Worm (Caenorhabditis elegans): ENCODE results near the gene W04E12.9.

Gene W04E12.9

DNA sequence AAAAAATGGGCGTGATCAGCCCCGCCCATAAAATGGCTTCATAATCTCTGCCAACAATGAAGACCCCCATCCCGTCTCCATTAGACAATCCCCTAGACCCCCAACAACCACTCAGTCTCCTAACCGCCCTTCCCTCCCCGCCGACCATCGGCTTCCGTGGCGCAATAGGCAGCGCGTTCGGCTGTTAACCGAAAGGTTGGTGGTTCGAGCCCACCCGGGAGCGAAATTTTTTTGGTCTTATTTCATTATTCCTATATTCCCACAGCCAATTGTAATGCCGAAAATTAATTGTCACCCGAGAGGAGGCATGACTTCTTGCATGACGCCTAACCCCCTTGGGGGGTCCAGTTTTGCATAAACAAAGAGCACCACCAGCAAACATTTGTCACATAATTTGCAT is 33.5 kb upstream of the W04E12.9 start (continued):
- TF ChIP-seq Y53G8AR.9 (GFP tag; conservative IDR thresholded peaks at IDR 0.05) (no peak), lin-26 (GFP tag; IDR thresholded peaks at IDR 0.05) (0 out of 2 replicates have a peak, but pooled peaks have one; percentile 68), rpc-1 (optimal IDR thresholded peaks at IDR 0.05) (peak; percentile 53), rpc-1 (tag; optimal IDR thresholded peaks at IDR 0.05) (peak; percentile 71), zim-3 (tag; optimal IDR thresholded peaks at IDR 0.05) (peak; percentile 41), zfh-2 (GFP tag; conservative IDR thresholded peaks at IDR 0.05) (peak; percentile 56), egrh-3 (GFP tag; IDR thresholded peaks at IDR 0.05) (peak; percentile 39; the same call in 1 of the 2 replicates), Y95B8A.8 (GFP tag; IDR thresholded peaks at IDR 0.05) (0 out of 2 replicates have a peak, but pooled peaks have one; percentile 25), lsl-1 (GFP tag; optimal IDR thresholded peaks at IDR 0.05) (peak; percentile 3), lin-54 (GFP tag; optimal IDR thresholded peaks at IDR 0.05) (peak; percentile 25), ztf-18 (tag; optimal IDR thresholded peaks at IDR 0.05) (peak; percentile 32), snpc-4 (GFP tag; optimal IDR thresholded peaks at IDR 0.05) (peak; percentile 27), snpc-4 (tag; optimal IDR thresholded peaks at IDR 0.05) (peak in 1 of 4 experiments; percentile 36), hmg-1.2 (GFP tag; IDR thresholded peaks at IDR 0.05) (peak; percentile 69), D2030.7 (GFP tag; IDR thresholded peaks at IDR 0.05) (peak; percentile 61), nfyb-1 (GFP tag; IDR thresholded peaks at IDR 0.05) (peak; percentile 29; the same call in 1 of the 2 replicates), nhr-120 (GFP tag; IDR thresholded peaks at IDR 0.05) (no peak), pbrm-1 (GFP tag; IDR thresholded peaks at IDR 0.05) (peak; percentile 64), Y56A3A.18 (GFP tag; IDR thresholded peaks at IDR 0.05) (no peak), madf-10 (tag; optimal IDR thresholded peaks at IDR 0.05) (peak; percentile 14)

DNA sequence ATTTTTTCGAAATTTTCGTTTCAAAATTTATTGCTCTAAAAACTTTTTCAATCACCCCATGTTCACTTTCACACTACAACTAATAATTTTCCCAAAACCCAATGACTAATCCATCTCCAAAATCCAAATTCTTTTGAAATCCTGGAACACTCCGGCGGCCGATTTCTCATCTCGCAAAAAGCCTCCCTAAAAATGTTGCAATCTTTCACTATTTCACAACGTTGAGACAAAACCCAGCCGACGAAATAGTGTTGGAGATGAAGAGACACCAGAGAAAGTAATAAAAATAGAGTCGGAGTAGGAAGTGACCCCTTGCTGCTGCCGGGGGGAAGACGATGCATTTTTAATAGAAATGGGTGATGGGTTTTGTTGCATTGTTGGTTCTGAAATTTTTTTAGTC is 31.8 kb upstream of the W04E12.9 start:
- TF ChIP-seq hmg-1.2 (GFP tag; IDR thresholded peaks at IDR 0.05) (peak; percentile 62), cebp-1 (GFP tag; IDR thresholded peaks at IDR 0.05) (0 out of 2 replicates have a peak, but pooled peaks have one; percentile 13), cebp-1 (tag; optimal IDR thresholded peaks at IDR 0.05) (peak; percentile 55), B0336.3 (GFP tag; IDR thresholded peaks at IDR 0.05) (no peak), ceh-100 (GFP tag; IDR thresholded peaks at IDR 0.05) (no peak), ztf-6 (GFP tag; IDR thresholded peaks at IDR 0.05) (no peak)

DNA sequence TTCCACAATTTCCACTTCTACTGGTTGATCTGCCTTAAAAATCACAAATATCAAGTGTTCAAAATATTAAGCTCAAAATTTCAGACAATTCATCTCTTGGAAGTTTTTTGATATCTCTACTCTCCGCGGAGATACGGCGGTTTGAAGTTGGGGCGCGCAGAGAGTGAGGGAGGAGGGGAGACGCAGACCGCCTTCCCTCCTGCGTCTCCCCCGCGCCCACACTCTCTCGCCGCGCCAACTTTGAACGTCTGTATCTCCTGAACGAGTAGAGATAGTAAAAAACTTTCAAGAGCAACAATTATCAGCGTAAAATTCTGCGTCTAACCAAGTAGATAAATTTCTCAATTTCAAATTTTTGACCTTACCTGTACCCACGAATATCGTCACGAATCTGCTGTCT is 28.4 kb upstream of the W04E12.9 start:
- TF ChIP-seq sea-2 (GFP tag; IDR thresholded peaks at IDR 0.05) (no peak), atf-7 (tag; optimal IDR thresholded peaks at IDR 0.05) (no peak), egrh-3 (GFP tag; IDR thresholded peaks at IDR 0.05) (peak; percentile 53; the same call in 1 of the 2 replicates), xnd-1 (tag; optimal IDR thresholded peaks at IDR 0.05) (no peak), mel-28 (tag; optimal IDR thresholded peaks at IDR 0.05; ENCODE audit: borderline replicate concordance) (no peak), hmg-1.2 (GFP tag; IDR thresholded peaks at IDR 0.05) (peak; percentile 87), mcd-1 (GFP tag; IDR thresholded peaks at IDR 0.05) (0 out of 2 replicates have a peak, but pooled peaks have one; percentile 7)

DNA sequence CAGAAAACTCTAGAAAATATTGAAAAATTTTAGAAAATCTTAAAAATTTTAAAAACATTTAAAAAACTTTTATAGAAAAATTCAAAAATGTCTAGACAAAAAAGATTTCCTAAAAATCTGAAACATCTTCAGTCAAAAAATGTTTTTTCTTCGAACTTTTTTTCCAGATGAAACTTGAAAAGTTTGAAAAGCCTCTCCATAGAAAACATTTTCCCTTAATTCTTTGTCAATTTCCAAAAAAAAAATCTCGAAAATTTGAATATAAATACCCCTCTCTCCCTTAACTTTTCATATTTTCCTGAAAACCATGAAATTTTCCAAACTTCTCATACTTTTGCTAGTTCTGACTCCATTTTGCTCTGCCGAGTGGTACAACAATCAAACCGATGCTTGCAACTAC is 27.6 kb upstream of the W04E12.9 start, which contains the start of gene Y116F11A.3:
Y116F11A.3 (plus strand) TSS at position 301 of the 400 bp plus-strand sequence.
- no peak for TF ChIP-seq B0336.3 (GFP tag; IDR thresholded peaks at IDR 0.05)
- no peak for TF ChIP-seq aptf-3 (GFP tag; IDR thresholded peaks at IDR 0.05)
- no peak for TF ChIP-seq ztf-28 (GFP tag; IDR thresholded peaks at IDR 0.05)
- TF ChIP-seq ZK185.1 (tag; optimal IDR thresholded peaks at IDR 0.05; ENCODE audit: poor library complexity, severe bottlenecking) = no peak
- TF ChIP-seq hrde-1 (tag; optimal IDR thresholded peaks at IDR 0.05; ENCODE audit: borderline replicate concordance) = no peak
- no peak for TF ChIP-seq C06A6.2 (GFP tag; conservative IDR thresholded peaks at IDR 0.05)

Measured in whole organism, young adult.